Worm (Caenorhabditis elegans): Measurements from ENCODE around the gene C16D2.3.

C16D2.3 gene

DNA sequence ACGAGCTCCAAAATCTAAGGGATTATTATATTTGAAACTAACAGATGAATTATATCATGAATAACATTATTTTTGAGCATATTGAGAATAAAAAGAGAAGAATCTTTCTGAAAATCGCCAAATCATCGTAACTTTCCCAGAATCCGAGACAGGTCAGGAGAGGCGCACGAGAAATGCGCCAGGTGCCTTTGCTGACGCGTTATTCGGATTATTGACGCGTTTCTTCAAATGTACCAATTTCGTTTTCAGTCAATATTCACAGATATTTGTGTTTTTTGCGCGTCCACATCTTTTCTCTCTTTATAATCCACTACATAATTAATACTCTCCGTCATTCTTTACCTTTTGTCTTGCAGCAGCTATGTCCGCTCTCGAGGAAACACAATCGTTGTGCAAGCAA, 38.9 kb upstream of the C16D2.3 start, which contains the start of gene T24H10.1 (continued):
- TF ChIP-seq egl-18 (GFP tag; IDR thresholded peaks at IDR 0.05), result no peak
- no peak for TF ChIP-seq F22D6.2 (tag; optimal IDR thresholded peaks at IDR 0.05)
- TF ChIP-seq ccch-3 (GFP tag; optimal IDR thresholded peaks at IDR 0.05), result no peak
- no peak for TF ChIP-seq zfh-2 (GFP tag; conservative IDR thresholded peaks at IDR 0.05)
- no peak for TF ChIP-seq F10E7.11 (tag; optimal IDR thresholded peaks at IDR 0.05)
- no peak for TF ChIP-seq ztf-3 (GFP tag; optimal IDR thresholded peaks at IDR 0.05)
- peak; percentile 51 for TF ChIP-seq efl-1 (GFP tag; optimal IDR thresholded peaks at IDR 0.05)
- TF ChIP-seq ztf-28 (GFP tag; IDR thresholded peaks at IDR 0.05), result no peak
- no peak for TF ChIP-seq C06A6.2 (GFP tag; conservative IDR thresholded peaks at IDR 0.05)
- TF ChIP-seq Y95B8A.8 (GFP tag; IDR thresholded peaks at IDR 0.05), result no peak
- TF ChIP-seq dox-1 (GFP tag; IDR thresholded peaks at IDR 0.05), result peak; percentile 78
- TF ChIP-seq hmg-20 (GFP tag; IDR thresholded peaks at IDR 0.05), result no peak
- TF ChIP-seq T07F8.4 (tag; optimal IDR thresholded peaks at IDR 0.05), result no peak
- no peak for TF ChIP-seq F57A8.1 (GFP tag; optimal IDR thresholded peaks at IDR 0.05)
- TF ChIP-seq dpff-1 (tag; optimal IDR thresholded peaks at IDR 0.05), result no peak
- TF ChIP-seq F23B12.7 (tag; optimal IDR thresholded peaks at IDR 0.05; ENCODE audit: insufficient read depth), result peak; percentile 13
- TF ChIP-seq lin-26 (GFP tag; IDR thresholded peaks at IDR 0.05), result no peak
- TF ChIP-seq Y79H2A.3 (GFP tag; conservative IDR thresholded peaks at IDR 0.05), result no peak
- TF ChIP-seq snpc-4 (GFP tag; optimal IDR thresholded peaks at IDR 0.05), result no peak
- peak in 2 of 4 experiments; percentile 51 to 53 for TF ChIP-seq snpc-4 (tag; optimal IDR thresholded peaks at IDR 0.05)
- TF ChIP-seq akir-1 (GFP tag; optimal IDR thresholded peaks at IDR 0.05), result no peak
- no peak for TF ChIP-seq ama-1 (optimal IDR thresholded peaks at IDR 0.05)
- TF ChIP-seq ama-1 (GFP tag; optimal IDR thresholded peaks at IDR 0.05), result no peak
- TF ChIP-seq madf-3 (GFP tag; IDR thresholded peaks at IDR 0.05), result 0 out of 2 replicates have a peak, but pooled peaks have one; percentile 39
- TF ChIP-seq F39B2.1 (GFP tag; IDR thresholded peaks at IDR 0.05), result no peak
- peak; percentile 20 for TF ChIP-seq repo-1 (tag; optimal IDR thresholded peaks at IDR 0.05)
- TF ChIP-seq D2030.7 (GFP tag; IDR thresholded peaks at IDR 0.05), result peak; percentile 61
- no peak for TF ChIP-seq mxl-1 (tag; optimal IDR thresholded peaks at IDR 0.05)
- peak; percentile 19 for TF ChIP-seq tlf-1 (GFP tag; optimal IDR thresholded peaks at IDR 0.05)
- peak; percentile 41 for TF ChIP-seq xnd-1 (tag; optimal IDR thresholded peaks at IDR 0.05)
- TF ChIP-seq ceh-79 (tag; optimal IDR thresholded peaks at IDR 0.05), result no peak
- no peak for TF ChIP-seq K12H6.12 (tag; optimal IDR thresholded peaks at IDR 0.05)
- peak; percentile 26 for TF ChIP-seq nhr-80 (tag; optimal IDR thresholded peaks at IDR 0.05)
- TF ChIP-seq lsy-27 (tag; optimal IDR thresholded peaks at IDR 0.05; ENCODE audit: borderline replicate concordance, insufficient read depth), result no peak
- no peak for TF ChIP-seq ztf-22 (GFP tag; optimal IDR thresholded peaks at IDR 0.05)
- TF ChIP-seq let-526 (GFP tag; IDR thresholded peaks at IDR 0.05), result no peak
- peak; percentile 84 for TF ChIP-seq mcd-1 (GFP tag; IDR thresholded peaks at IDR 0.05)
- TF ChIP-seq mes-4 (tag; optimal IDR thresholded peaks at IDR 0.05), result no peak
- TF ChIP-seq nhr-179 (tag; optimal IDR thresholded peaks at IDR 0.05), result no peak
- no peak for TF ChIP-seq sea-2 (GFP tag; IDR thresholded peaks at IDR 0.05)
- peak in 1 of 3 experiments; percentile 67 for TF ChIP-seq lin-35 (GFP tag; optimal IDR thresholded peaks at IDR 0.05)
- TF ChIP-seq nhr-120 (GFP tag; IDR thresholded peaks at IDR 0.05), result no peak
- peak; percentile 73 for TF ChIP-seq pbrm-1 (GFP tag; IDR thresholded peaks at IDR 0.05)
- peak; percentile 31 for TF ChIP-seq tbp1 (GFP tag; optimal IDR thresholded peaks at IDR 0.05)
- peak; percentile 46 for TF ChIP-seq hmg-1.2 (GFP tag; IDR thresholded peaks at IDR 0.05)

All from whole organism, young adult.